Fruit fly (Drosophila melanogaster): ENCODE measurements around the gene CG7102.

dm6 chr2L:7933186-7933585 lies 45.9 kb upstream of the CG7102 start:
- TF ChIP-seq Hr96 (GFP tag; optimal IDR thresholded peaks at IDR 0.05), result no peak
- TF ChIP-seq CG7045 (GFP tag; optimal IDR thresholded peaks at IDR 0.05), result no peak
- no peak for TF ChIP-seq CG7101 (tag; optimal IDR thresholded peaks at IDR 0.05)
